Fruit fly (Drosophila melanogaster) whole organism, embryonic: ENCODE measurements around the gene CG11596.

Experiments
- Atf3 ChIP-seq: fragments of 200-800 bp; sonication (Bioruptor generic); optimal IDR thresholded peaks from 3 replicates; lab custom pipeline; 2016; ENCODE audit warnings: missing biosample characterization, missing genetic modification characterization
- CG11456 ChIP-seq: fragments of 200-800 bp; sonication (Bioruptor generic); IDR thresholded peaks from 3 replicates; pipeline ENCODE4 v1.3.6; 2022; ENCODE audit warnings: missing biosample characterization, missing genetic modification characterization
- CG11695 ChIP-seq: fragments of 200-800 bp; sonication (Bioruptor generic); IDR thresholded peaks from 3 replicates; pipeline ENCODE4 v1.3.6; 2022; ENCODE audit warnings: missing biosample characterization, missing genetic modification characterization
- CG11696 ChIP-seq: fragments of 200-800 bp; sonication (Bioruptor generic); IDR thresholded peaks from 2 replicates; pipeline ENCODE4 v1.3.6; 2022; ENCODE audit warnings: missing biosample characterization, missing genetic modification characterization
- CG12744 ChIP-seq: fragments of 200-800 bp; sonication (Bioruptor generic); optimal IDR thresholded peaks from 2 replicates; lab custom pipeline; 2016; ENCODE audit warnings: missing biosample characterization, missing genetic modification characterization
- CG16863 ChIP-seq: fragments of 200-800 bp; sonication (Bioruptor generic); optimal IDR thresholded peaks from 3 replicates; lab custom pipeline; 2016; ENCODE audit warnings: missing biosample characterization, missing genetic modification characterization
- CG18476 ChIP-seq: fragments of 200-800 bp; sonication (Bioruptor generic); optimal IDR thresholded peaks from 2 replicates; lab custom pipeline; 2016; ENCODE audit warnings: missing biosample characterization, mild to moderate bottlenecking, missing genetic modification characterization
- CG2120 ChIP-seq: fragments of 200-800 bp; sonication (Bioruptor generic); optimal IDR thresholded peaks from 3 replicates; lab custom pipeline; 2016; ENCODE audit warnings: missing biosample characterization, missing genetic modification characterization
- CG4328 ChIP-seq: fragments of 200-800 bp; sonication (Bioruptor generic); optimal IDR thresholded peaks from 3 replicates; lab custom pipeline; 2017; ENCODE audit warnings: missing biosample characterization, missing genetic modification reagents, missing genetic modification characterization
- CG6765 ChIP-seq: fragments of 200-800 bp; sonication (Bioruptor generic); optimal IDR thresholded peaks from 3 replicates; lab custom pipeline; 2017; ENCODE audit warnings: missing biosample characterization, mild to moderate bottlenecking, missing genetic modification characterization
- CG6813 ChIP-seq: fragments of 200-800 bp; sonication (Bioruptor generic); optimal IDR thresholded peaks from 2 replicates; lab custom pipeline; 2017; ENCODE audit warnings: missing biosample characterization, missing genetic modification characterization, mild to moderate bottlenecking, moderate library complexity, missing genetic modification reagents
- CG7556 ChIP-seq: fragments of 200-800 bp; sonication (Bioruptor generic); optimal IDR thresholded peaks from 2 replicates; lab custom pipeline; 2017; ENCODE audit warnings: missing biosample characterization, mild to moderate bottlenecking, missing genetic modification characterization
- CG7987 ChIP-seq: fragments of 200-800 bp; sonication (Bioruptor generic); optimal IDR thresholded peaks from 2 replicates; lab custom pipeline; 2018; ENCODE audit warnings: missing biosample characterization, mild to moderate bottlenecking, missing genetic modification characterization, moderate library complexity
- CG8281 ChIP-seq: fragments of 200-800 bp; sonication (Bioruptor generic); optimal IDR thresholded peaks from 2 replicates; lab custom pipeline; 2018; ENCODE audit warnings: missing biosample characterization, mild to moderate bottlenecking, missing genetic modification characterization, moderate library complexity
- CoRest ChIP-seq: fragments of 200-800 bp; sonication (Bioruptor generic); optimal IDR thresholded peaks from 3 replicates; lab custom pipeline; 2018; ENCODE audit warnings: missing biosample characterization, mild to moderate bottlenecking, missing genetic modification characterization, moderate library complexity
- Dfd ChIP-seq, 2 experiments: fragments of >200 bp; optimal IDR thresholded peaks; 2 replicates each; lab custom pipeline; 2017; ENCODE audit warnings: missing biosample characterization in 2 of 2, missing genetic modification characterization in 2 of 2
- Doc2 ChIP-seq: fragments of 200-800 bp; sonication (Bioruptor generic); IDR thresholded peaks from 2 replicates; pipeline ENCODE4 v1.3.6; 2022; ENCODE audit warnings: missing biosample characterization, missing genetic modification characterization
- E2f2 ChIP-seq: fragments of 200-800 bp; sonication (Bioruptor generic); IDR thresholded peaks from 2 replicates; pipeline ENCODE4 v1.3.6; 2022; ENCODE audit warnings: missing biosample characterization, missing genetic modification characterization
- Ets97D ChIP-seq: fragments of 200-800 bp; sonication (Bioruptor generic); optimal IDR thresholded peaks from 3 replicates; lab custom pipeline; 2016; ENCODE audit warnings: missing biosample characterization, missing genetic modification characterization
- Fer1 ChIP-seq: fragments of 200-800 bp; sonication (Bioruptor generic); optimal IDR thresholded peaks from 2 replicates; lab custom pipeline; 2017; ENCODE audit warnings: missing biosample characterization, mild to moderate bottlenecking, missing genetic modification characterization
- H2.0 ChIP-seq: fragments of 200-800 bp; sonication (Bioruptor generic); IDR thresholded peaks from 2 replicates; pipeline ENCODE4 v1.3.6; 2022; ENCODE audit warnings: missing biosample characterization, missing genetic modification characterization
- Myb ChIP-seq: fragments of 200-800 bp; sonication (Bioruptor generic); optimal IDR thresholded peaks from 2 replicates; lab custom pipeline; 2016; ENCODE audit warnings: missing biosample characterization, missing genetic modification characterization
- NC2β ChIP-seq: fragments of 200-800 bp; sonication (Bioruptor generic); optimal IDR thresholded peaks from 2 replicates; lab custom pipeline; 2016; ENCODE audit warnings: missing biosample characterization, missing genetic modification characterization
- Nf-YA ChIP-seq: fragments of 200-800 bp; sonication (Bioruptor generic); IDR thresholded peaks from 2 replicates; pipeline ENCODE4 v1.3.6; 2022; ENCODE audit warnings: missing biosample characterization, missing genetic modification characterization
- ash1 ChIP-seq: fragments of 200-800 bp; sonication (Bioruptor generic); optimal IDR thresholded peaks from 2 replicates; lab custom pipeline; 2018; ENCODE audit warnings: missing biosample characterization, mild to moderate bottlenecking, missing genetic modification characterization
- az2 ChIP-seq: fragments of 200-800 bp; sonication (Bioruptor generic); optimal IDR thresholded peaks from 3 replicates; lab custom pipeline; 2016; ENCODE audit warnings: missing biosample characterization, missing genetic modification characterization
- fd102C ChIP-seq: fragments of 200-800 bp; sonication (Bioruptor generic); optimal IDR thresholded peaks from 2 replicates; lab custom pipeline; 2018; ENCODE audit warnings: missing biosample characterization, mild to moderate bottlenecking, missing genetic modification characterization, moderate library complexity
- fru ChIP-seq: fragments of >200 bp; optimal IDR thresholded peaks from 2 replicates; lab custom pipeline; 2017
- gcm2 ChIP-seq: fragments of 200-800 bp; sonication (Bioruptor generic); optimal IDR thresholded peaks from 2 replicates; lab custom pipeline; 2016; ENCODE audit warnings: missing biosample characterization, missing genetic modification characterization
- grau ChIP-seq: fragments of 200-800 bp; optimal IDR thresholded peaks from 3 replicates; lab custom pipeline; 2019; ENCODE audit warnings: missing biosample characterization, mild to moderate bottlenecking, missing genetic modification characterization, moderate library complexity
- hkb ChIP-seq, 2 experiments: fragments of 200-800 bp in 1 of 2; fragments of >200 bp in 1 of 2; sonication (Bioruptor generic) in 1 of 2; IDR thresholded peaks in 1 of 2; optimal IDR thresholded peaks in 1 of 2; 2 replicates each; pipeline versions ENCODE4 v1.3.6 to Lab custom; 2017 to 2022; ENCODE audit warnings: missing biosample characterization in 1 of 2, missing genetic modification characterization in 1 of 2
- kah ChIP-seq: fragments of 200-800 bp; sonication (Bioruptor generic); optimal IDR thresholded peaks from 2 replicates; lab custom pipeline; 2018; ENCODE audit warnings: missing biosample characterization, mild to moderate bottlenecking, missing genetic modification characterization
- kay ChIP-seq: fragments of 200-800 bp; sonication (Bioruptor generic); optimal IDR thresholded peaks from 2 replicates; lab custom pipeline; 2016; ENCODE audit warnings: missing biosample characterization, missing genetic modification characterization
- lab ChIP-seq: fragments of 200-800 bp; sonication (Bioruptor generic); optimal IDR thresholded peaks from 3 replicates; lab custom pipeline; 2017; ENCODE audit warnings: missing biosample characterization, missing genetic modification characterization, mild to moderate bottlenecking, moderate library complexity, missing genetic modification reagents
- onecut ChIP-seq: fragments of 200-800 bp; sonication (Bioruptor generic); IDR thresholded peaks from 2 replicates; pipeline ENCODE4 v1.3.6; 2022; ENCODE audit warnings: missing biosample characterization, missing genetic modification characterization
- pb ChIP-seq: fragments of 200-800 bp; sonication (Bioruptor generic); optimal IDR thresholded peaks from 3 replicates; lab custom pipeline; 2016; ENCODE audit warnings: missing biosample characterization, missing genetic modification characterization
- schlank ChIP-seq: fragments of 200-800 bp; sonication (Bioruptor generic); optimal IDR thresholded peaks from 2 replicates; lab custom pipeline; 2018; ENCODE audit warnings: missing biosample characterization, mild to moderate bottlenecking, missing genetic modification characterization
- scrt ChIP-seq: fragments of 200-800 bp; sonication (Bioruptor generic); optimal IDR thresholded peaks from 2 replicates; lab custom pipeline; 2018; ENCODE audit warnings: missing biosample characterization, mild to moderate bottlenecking, missing genetic modification characterization, moderate library complexity
- sqz ChIP-seq: fragments of 200-800 bp; sonication (Bioruptor generic); optimal IDR thresholded peaks from 3 replicates; lab custom pipeline; 2018; ENCODE audit warnings: missing biosample characterization, mild to moderate bottlenecking, missing genetic modification characterization
- stwl ChIP-seq: fragments of 200-800 bp; sonication (Bioruptor generic); optimal IDR thresholded peaks from 3 replicates; lab custom pipeline; 2018; ENCODE audit warnings: missing biosample characterization, mild to moderate bottlenecking, missing genetic modification characterization, moderate library complexity
- tna ChIP-seq: fragments of 200-800 bp; sonication (Bioruptor generic); IDR thresholded peaks from 2 replicates; pipeline ENCODE4 v1.3.6; 2022; ENCODE audit warnings: missing biosample characterization, missing genetic modification characterization; ENCODE audit not compliant: partially characterized antibody
- unc-4 ChIP-seq: fragments of 200-800 bp; sonication (Bioruptor generic); IDR thresholded peaks from 2 replicates; pipeline ENCODE4 v1.3.6; 2022; ENCODE audit warnings: missing biosample characterization, missing genetic modification characterization; ENCODE audit not compliant: partially characterized antibody
- vvl ChIP-seq: fragments of 200-800 bp; sonication (Bioruptor generic); IDR thresholded peaks from 2 replicates; pipeline ENCODE4 v1.3.6; 2022; ENCODE audit warnings: missing biosample characterization, missing genetic modification characterization
- yki ChIP-seq: fragments of >200 bp; optimal IDR thresholded peaks from 3 replicates; lab custom pipeline; 2018
- zen2 ChIP-seq: fragments of 200-800 bp; sonication (Bioruptor generic); IDR thresholded peaks from 3 replicates; pipeline ENCODE4 v1.3.6; 2022; ENCODE audit warnings: missing biosample characterization, missing genetic modification characterization; ENCODE audit not compliant: partially characterized antibody

CG11596 gene

DNA sequence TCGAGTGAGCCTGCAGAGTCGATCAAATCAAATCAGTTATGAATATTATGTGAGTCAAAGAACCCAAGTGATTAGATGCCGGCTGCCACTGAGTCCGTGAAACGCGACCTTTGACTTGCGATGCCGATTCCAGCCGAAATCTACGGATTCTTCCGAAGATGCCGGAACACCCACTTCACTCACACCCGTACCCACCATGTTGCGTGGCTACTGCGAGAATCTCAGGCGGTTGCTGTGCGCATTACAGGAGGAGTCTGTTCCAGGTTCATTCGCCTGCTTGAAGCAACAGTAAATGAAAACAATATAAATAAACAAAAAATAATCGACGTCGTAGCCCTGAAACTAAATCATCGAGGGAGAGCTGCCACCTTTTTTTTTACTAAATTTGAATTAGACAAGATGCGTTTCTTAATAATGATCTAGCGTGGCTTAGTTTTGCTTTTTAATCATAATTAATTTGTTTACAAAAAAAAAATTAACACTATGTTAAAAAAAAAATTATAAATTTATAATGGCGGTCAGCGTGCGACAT, 25.8 kb upstream of the CG11596 start, which contains the start of gene Ldaf1 (continued):
- no peak for TF ChIP-seq hkb (optimal IDR thresholded peaks at IDR 0.05; lab: Kevin White, UChicago)
- TF ChIP-seq hkb (GFP tag; IDR thresholded peaks at IDR 0.05; lab: Robert Waterston, UW): no peak
- TF ChIP-seq Atf3 (GFP tag; lab: Kevin White, UChicago): no peak
- no peak for TF ChIP-seq yki (lab: Kevin White, UChicago)
- no peak for TF ChIP-seq CG16863
- peak; percentile 7 for TF ChIP-seq CG2120 (GFP tag; lab: Kevin White, UChicago)
- no peak for TF ChIP-seq CG12744 (GFP tag; lab: Kevin White, UChicago)
- TF ChIP-seq H2.0 (GFP tag; lab: Robert Waterston, UW): no peak
- TF ChIP-seq CG11696 (GFP tag; lab: Robert Waterston, UW): no peak
- TF ChIP-seq kay (GFP tag; lab: Kevin White, UChicago): no peak
- TF ChIP-seq schlank (tag; lab: Kevin White, UChicago): no peak
- no peak for TF ChIP-seq CG6765 (GFP tag; lab: Kevin White, UChicago)
- peak; percentile 40 for TF ChIP-seq stwl (tag; lab: Kevin White, UChicago)
- peak; percentile 55 for TF ChIP-seq Myb (GFP tag; lab: Kevin White, UChicago)
- no peak for TF ChIP-seq fd102C (GFP tag; lab: Kevin White, UChicago)
- no peak for TF ChIP-seq Nf-YA
- no peak for TF ChIP-seq CoRest (tag; lab: Kevin White, UChicago)
- no peak for TF ChIP-seq CG7556 (GFP tag; lab: Kevin White, UChicago)
- peak; percentile 20 for TF ChIP-seq grau (tag; lab: Kevin White, UChicago)
- no peak for TF ChIP-seq kah
- peak; percentile 36 for TF ChIP-seq scrt (GFP tag; lab: Kevin White, UChicago)
- no peak for TF ChIP-seq Ets97D (GFP tag; lab: Kevin White, UChicago)
- peak; percentile 5 for TF ChIP-seq Fer1 (GFP tag; lab: Kevin White, UChicago)
- TF ChIP-seq pb (GFP tag; lab: Kevin White, UChicago): no peak
- no peak for TF ChIP-seq ash1 (GFP tag; lab: Kevin White, UChicago)
- TF ChIP-seq az2: no peak
- no peak for TF ChIP-seq onecut (GFP tag; lab: Robert Waterston, UW)
- no peak for TF ChIP-seq vvl
- no peak for TF ChIP-seq unc-4
- no peak for TF ChIP-seq NC2β (GFP tag; lab: Kevin White, UChicago)
- no peak for TF ChIP-seq CG4328 (GFP tag; lab: Kevin White, UChicago)
- no peak for TF ChIP-seq CG7987 (GFP tag; lab: Kevin White, UChicago)
- no peak for TF ChIP-seq CG11695
- no peak for TF ChIP-seq gcm2 (GFP tag; lab: Kevin White, UChicago)
- TF ChIP-seq, all 482 proteins: peak for 44

DNA sequence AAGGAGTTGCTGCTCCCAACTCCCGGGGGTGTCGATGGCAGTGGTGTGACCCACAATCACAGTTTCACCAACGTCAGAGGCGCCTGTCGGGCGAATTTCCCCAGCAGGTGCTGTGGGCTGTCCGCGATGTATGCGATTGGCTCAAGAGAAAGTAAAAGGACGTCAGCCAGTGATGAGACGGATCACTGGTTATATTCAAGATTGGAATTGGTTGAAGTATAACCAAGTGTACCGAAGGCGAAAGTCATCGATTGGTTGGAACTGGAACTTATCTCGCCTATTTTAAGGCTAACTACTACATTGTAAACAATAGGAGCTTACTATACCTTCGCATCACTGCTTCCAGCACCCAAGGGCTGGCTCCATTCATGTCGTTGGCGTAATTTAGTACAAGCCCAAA, 24.4 kb upstream of the CG11596 start, which contains the start of gene CG32801:
Gene CG32801 (minus strand): TSS at position 101 of the 400 bp plus-strand sequence.
- no peak for TF ChIP-seq Ets97D (GFP tag; lab: Kevin White, UChicago)
- no peak for TF ChIP-seq E2f2 (GFP tag; lab: Robert Waterston, UW)
- no peak for TF ChIP-seq CG11456 (GFP tag; lab: Robert Waterston, UW)
- no peak for TF ChIP-seq fru (lab: Kevin White, UChicago)
- no peak for TF ChIP-seq tna (GFP tag; lab: Robert Waterston, UW)
- no peak for TF ChIP-seq CG11696 (GFP tag; lab: Robert Waterston, UW)
- TF ChIP-seq sqz: no peak
- no peak for TF ChIP-seq CG6813 (GFP tag; lab: Kevin White, UChicago)
- TF ChIP-seq lab (GFP tag; lab: Kevin White, UChicago): no peak
- TF ChIP-seq Doc2 (GFP tag; lab: Robert Waterston, UW): no peak
- TF ChIP-seq Dfd (GFP tag; optimal IDR thresholded peaks at IDR 0.05; lab: Kevin White, UChicago): no peak
- TF ChIP-seq zen2 (GFP tag; lab: Robert Waterston, UW): no peak
- TF ChIP-seq CG8281 (tag; lab: Kevin White, UChicago): no peak
- TF ChIP-seq CG18476: no peak
